Worm (Caenorhabditis elegans) whole organism, young adult: ENCODE data around the gene F31D4.8.
A peak's percentile ranks its signal among the peaks of the same experiment; 100 is the strongest.

ENCODE experiments used
- B0019.2 ChIP-seq: fragments of 200-800 bp; sonication (Bioruptor generic); conservative IDR thresholded peaks from 2 replicates; pipeline ENCODE4 v1.3.6; 2022; ENCODE audit warnings: missing genetic modification reagents, missing genetic modification characterization, missing compliant biosample characterization
- B0336.3 ChIP-seq: fragments of 200-800 bp; sonication (Bioruptor generic); IDR thresholded peaks from 2 replicates; pipeline ENCODE4 v1.3.6; 2022; ENCODE audit warnings: missing genetic modification characterization, missing compliant biosample characterization
- C06A6.2 ChIP-seq: fragments of 200-800 bp; sonication (Bioruptor generic); conservative IDR thresholded peaks from 2 replicates; pipeline ENCODE4 v1.3.6; 2022; ENCODE audit warnings: missing genetic modification characterization, missing compliant biosample characterization
- D2030.7 ChIP-seq: fragments of 200-800 bp; sonication (Bioruptor generic); IDR thresholded peaks from 2 replicates; pipeline ENCODE4 v1.3.6; 2022; ENCODE audit warnings: missing genetic modification reagents, missing genetic modification characterization, missing compliant biosample characterization
- F22D6.2 ChIP-seq: sonication (generic microtip); optimal IDR thresholded peaks from 2 replicates; lab custom pipeline; 2016; ENCODE audit warnings: mild to moderate bottlenecking, missing genetic modification characterization, missing compliant biosample characterization
- F23B12.7 ChIP-seq: sonication (generic microtip); optimal IDR thresholded peaks from 2 replicates; lab custom pipeline; 2017; ENCODE audit warnings: missing genetic modification characterization, mild to moderate bottlenecking, missing compliant biosample characterization, antibody characterized with exemption, moderate library complexity; ENCODE audit not compliant: insufficient read depth
- F33H1.4 ChIP-seq: fragments of 200-800 bp; sonication (Bioruptor generic); IDR thresholded peaks from 2 replicates; pipeline ENCODE4 v1.3.6; 2022; ENCODE audit warnings: missing genetic modification reagents, missing genetic modification characterization, missing compliant biosample characterization
- F39B2.1 ChIP-seq: fragments of 200-800 bp; sonication (Bioruptor generic); IDR thresholded peaks from 2 replicates; pipeline ENCODE4 v1.3.6; 2022; ENCODE audit warnings: missing genetic modification reagents, missing genetic modification characterization, missing compliant biosample characterization
- F57C9.4 ChIP-seq: sonication (generic microtip); optimal IDR thresholded peaks from 2 replicates; lab custom pipeline; 2017; ENCODE audit warnings: mild to moderate bottlenecking, missing genetic modification characterization, missing compliant biosample characterization
- K12H6.12 ChIP-seq: fragments of 200-800 bp; sonication (Bioruptor generic); optimal IDR thresholded peaks from 2 replicates; lab custom pipeline; 2018; ENCODE audit warnings: mild to moderate bottlenecking, missing genetic modification characterization, missing compliant biosample characterization
- Y53F4B.3 ChIP-seq: fragments of 200-800 bp; sonication (Bioruptor generic); IDR thresholded peaks from 2 replicates; pipeline ENCODE4 v1.3.6; 2022; ENCODE audit warnings: missing genetic modification reagents, missing genetic modification characterization, missing compliant biosample characterization
- Y95B8A.8 ChIP-seq: fragments of 200-800 bp; sonication (Bioruptor generic); IDR thresholded peaks from 2 replicates; pipeline ENCODE4 v1.3.6; 2022; ENCODE audit warnings: missing genetic modification reagents, missing genetic modification characterization, missing compliant biosample characterization
- ZK185.1 ChIP-seq: sonication (generic microtip); optimal IDR thresholded peaks from 2 replicates; lab custom pipeline; 2016; ENCODE audit warnings: mild to moderate bottlenecking, missing genetic modification characterization, missing compliant biosample characterization; ENCODE audit not compliant: poor library complexity, severe bottlenecking
- athp-1 ChIP-seq: sonication (generic microtip); optimal IDR thresholded peaks from 2 replicates; lab custom pipeline; 2017; ENCODE audit warnings: mild to moderate bottlenecking, missing genetic modification characterization, missing compliant biosample characterization
- ccch-3 ChIP-seq: fragments of 200-800 bp; sonication (Bioruptor generic); optimal IDR thresholded peaks from 2 replicates; lab custom pipeline; 2018; ENCODE audit warnings: mild to moderate bottlenecking, missing genetic modification characterization, missing compliant biosample characterization
- cebp-1 ChIP-seq, 2 experiments: fragments of 200-800 bp in 1 of 2; sonication (Bioruptor generic) in 1 of 2; sonication (generic microtip) in 1 of 2; IDR thresholded peaks in 1 of 2; optimal IDR thresholded peaks in 1 of 2; 2 replicates each; pipeline versions ENCODE4 v1.3.6 to Lab custom; 2017 to 2022; ENCODE audit warnings: missing compliant biosample characterization in 2 of 2, missing genetic modification characterization in 2 of 2, mild to moderate bottlenecking in 1 of 2, missing genetic modification reagents in 1 of 2, moderate library complexity in 1 of 2
- cebp-2 ChIP-seq: fragments of 200-800 bp; sonication (Bioruptor generic); IDR thresholded peaks from 2 replicates; pipeline ENCODE4 v1.3.6; 2022; ENCODE audit warnings: missing genetic modification characterization, missing compliant biosample characterization
- ceh-40 ChIP-seq: fragments of 200-800 bp; sonication (Bioruptor generic); IDR thresholded peaks from 2 replicates; pipeline ENCODE4 v1.3.6; 2022; ENCODE audit warnings: missing genetic modification characterization, missing compliant biosample characterization
- ceh-58 ChIP-seq: fragments of 200-800 bp; sonication (Bioruptor generic); IDR thresholded peaks from 2 replicates; pipeline ENCODE4 v1.3.6; 2022; ENCODE audit warnings: missing genetic modification characterization, missing compliant biosample characterization
- die-1 ChIP-seq: sonication (generic microtip); optimal IDR thresholded peaks from 2 replicates; lab custom pipeline; 2016; ENCODE audit warnings: missing genotype, mild to moderate bottlenecking, missing genetic modification characterization, missing compliant biosample characterization
- efl-1 ChIP-seq: fragments of 150-350 bp; optimal IDR thresholded peaks from 2 replicates; lab custom pipeline; 2014; ENCODE audit warnings: missing biosample characterization, missing genetic modification reagents, missing genetic modification characterization
- egl-44 ChIP-seq: fragments of 200-800 bp; sonication (Bioruptor generic); IDR thresholded peaks from 2 replicates; pipeline ENCODE4 v1.3.6; 2022; ENCODE audit warnings: missing genetic modification reagents, missing genetic modification characterization, missing compliant biosample characterization
- ekl-4 ChIP-seq: fragments of 200-800 bp; sonication (Bioruptor generic); IDR thresholded peaks from 2 replicates; pipeline ENCODE4 v1.3.6; 2022; ENCODE audit warnings: missing genetic modification reagents, missing genetic modification characterization, missing compliant biosample characterization
- fkh-3 ChIP-seq: sonication (generic microtip); optimal IDR thresholded peaks from 2 replicates; lab custom pipeline; 2016; ENCODE audit warnings: mild to moderate bottlenecking, missing genetic modification characterization, missing compliant biosample characterization
- hmg-1.2 ChIP-seq: fragments of 200-800 bp; sonication (Bioruptor generic); IDR thresholded peaks from 2 replicates; pipeline ENCODE4 v1.3.6; 2022; ENCODE audit warnings: missing genetic modification reagents, missing genetic modification characterization, missing compliant biosample characterization
- lag-1 ChIP-seq: fragments of 200-800 bp; sonication (Bioruptor generic); IDR thresholded peaks from 2 replicates; pipeline ENCODE4 v1.3.6; 2022; ENCODE audit warnings: missing genetic modification reagents, missing genetic modification characterization, missing compliant biosample characterization
- lir-1 ChIP-seq: fragments of 200-800 bp; sonication (Bioruptor generic); conservative IDR thresholded peaks from 2 replicates; pipeline ENCODE4 v1.3.6; 2022; ENCODE audit warnings: missing genetic modification reagents, missing genetic modification characterization, missing compliant biosample characterization
- lsy-27 ChIP-seq: sonication (generic microtip); optimal IDR thresholded peaks from 2 replicates; lab custom pipeline; 2017; ENCODE audit warnings: missing genetic modification characterization, mild to moderate bottlenecking, missing compliant biosample characterization, antibody characterized with exemption, missing genotype, borderline replicate concordance; ENCODE audit not compliant: insufficient read depth
- madf-10 ChIP-seq: sonication (generic microtip); optimal IDR thresholded peaks from 2 replicates; lab custom pipeline; 2016; ENCODE audit warnings: mild to moderate bottlenecking, missing genetic modification characterization, missing compliant biosample characterization
- madf-3 ChIP-seq: fragments of 200-800 bp; sonication (Bioruptor generic); IDR thresholded peaks from 2 replicates; pipeline ENCODE4 v1.3.6; 2022; ENCODE audit warnings: missing genetic modification reagents, missing genetic modification characterization, missing compliant biosample characterization
- madf-8 ChIP-seq: fragments of 200-800 bp; sonication (Bioruptor generic); conservative IDR thresholded peaks from 2 replicates; pipeline ENCODE4 v1.3.6; 2022; ENCODE audit warnings: missing genetic modification reagents, missing genetic modification characterization, missing compliant biosample characterization
- mcd-1 ChIP-seq: fragments of 200-800 bp; sonication (Bioruptor generic); IDR thresholded peaks from 2 replicates; pipeline ENCODE4 v1.3.6; 2022; ENCODE audit warnings: missing genetic modification reagents, missing genetic modification characterization, missing compliant biosample characterization
- mes-4 ChIP-seq: sonication (generic microtip); optimal IDR thresholded peaks from 2 replicates; lab custom pipeline; 2016; ENCODE audit warnings: missing genotype, missing genetic modification characterization, missing compliant biosample characterization
- mxl-1 ChIP-seq: sonication (generic microtip); optimal IDR thresholded peaks from 2 replicates; lab custom pipeline; 2016; ENCODE audit warnings: missing genetic modification characterization, missing compliant biosample characterization
- nfya-1 ChIP-seq: sonication (generic microtip); optimal IDR thresholded peaks from 2 replicates; lab custom pipeline; 2017; ENCODE audit warnings: antibody characterized with exemption, missing compliant biosample characterization, missing genetic modification characterization, borderline replicate concordance; ENCODE audit not compliant: insufficient read depth
- nhr-120 ChIP-seq: fragments of 200-800 bp; sonication (Bioruptor generic); IDR thresholded peaks from 2 replicates; pipeline ENCODE4 v1.3.6; 2022; ENCODE audit warnings: missing genetic modification characterization, missing compliant biosample characterization
- pha-4 ChIP-seq: fragments of 150-350 bp; sonication (generic microtip); optimal IDR thresholded peaks from 2 replicates; lab custom pipeline; 2014; ENCODE audit warnings: missing biosample characterization, missing genetic modification reagents, missing genetic modification characterization
- rcor-1 ChIP-seq: fragments of 200-800 bp; sonication (Bioruptor generic); IDR thresholded peaks from 2 replicates; pipeline ENCODE4 v1.3.6; 2022; ENCODE audit warnings: missing genetic modification reagents, missing genetic modification characterization, missing compliant biosample characterization
- rec-8 ChIP-seq, 2 experiments: sonication (generic microtip); optimal IDR thresholded peaks; 2 replicates each; lab custom pipeline; 2016; ENCODE audit warnings: mild to moderate bottlenecking in 2 of 2, missing genetic modification characterization in 2 of 2, missing genetic modification reagents in 2 of 2, missing genotype in 2 of 2, missing biosample characterization in 1 of 2, missing compliant biosample characterization in 1 of 2, moderate library complexity in 1 of 2
- rpc-1 ChIP-seq, 2 experiments: fragments of 150-350 bp in 1 of 2; sonication (generic microtip) in 1 of 2; optimal IDR thresholded peaks; 2 replicates each; lab custom pipeline; 2014 to 2018; ENCODE audit warnings: missing biosample characterization in 1 of 2, missing genetic modification characterization in 1 of 2, missing genetic modification reagents in 1 of 2, missing genotype in 1 of 2
- sea-2 ChIP-seq: fragments of 200-800 bp; sonication (Bioruptor generic); IDR thresholded peaks from 2 replicates; pipeline ENCODE4 v1.3.6; 2022; ENCODE audit warnings: missing genetic modification characterization, missing compliant biosample characterization
- somi-1 ChIP-seq: fragments of 200-800 bp; sonication (Bioruptor generic); optimal IDR thresholded peaks from 2 replicates; lab custom pipeline; 2018; ENCODE audit warnings: mild to moderate bottlenecking, missing genetic modification characterization, missing compliant biosample characterization
- tbx-9 ChIP-seq: sonication (generic microtip); optimal IDR thresholded peaks from 2 replicates; lab custom pipeline; 2016; ENCODE audit warnings: borderline replicate concordance, missing genetic modification characterization, inconsistent platforms, missing compliant biosample characterization
- unc-130 ChIP-seq: sonication (generic microtip); optimal IDR thresholded peaks from 2 replicates; lab custom pipeline; 2016; ENCODE audit warnings: missing genetic modification reagents, missing genetic modification characterization, missing compliant biosample characterization
- ztf-18 ChIP-seq: sonication (generic microtip); optimal IDR thresholded peaks from 2 replicates; lab custom pipeline; 2016; ENCODE audit warnings: missing genotype, mild to moderate bottlenecking, missing genetic modification characterization, missing compliant biosample characterization
- ztf-22 ChIP-seq: fragments of 200-800 bp; sonication (Bioruptor generic); optimal IDR thresholded peaks from 2 replicates; lab custom pipeline; 2018; ENCODE audit warnings: mild to moderate bottlenecking, missing genetic modification characterization, moderate library complexity, missing compliant biosample characterization
- ztf-26 ChIP-seq: sonication (generic microtip); optimal IDR thresholded peaks from 2 replicates; lab custom pipeline; 2017; ENCODE audit warnings: missing genetic modification characterization, missing compliant biosample characterization
- ztf-6 ChIP-seq: fragments of 200-800 bp; sonication (Bioruptor generic); IDR thresholded peaks from 2 replicates; pipeline ENCODE4 v1.3.6; 2022; ENCODE audit warnings: missing genetic modification reagents, missing genetic modification characterization, missing compliant biosample characterization

F31D4.8 gene

ce11 chrV:20847743-20848229 lies 20.4 kb downstream of the F31D4.8 start (continued):
- TF ChIP-seq mcd-1 (GFP tag; lab: Robert Waterston, UW) (peak; percentile 41; the same call in 1 of the 2 replicates), cebp-2 (GFP tag; lab: Robert Waterston, UW) (no peak), rpc-1 (optimal IDR thresholded peaks at IDR 0.05; lab: Kevin White, UChicago) (no peak), rpc-1 (tag; optimal IDR thresholded peaks at IDR 0.05; lab: Kevin White, UChicago) (no peak), F57C9.4 (tag; lab: Kevin White, UChicago) (peak; percentile 50), lir-1 (GFP tag; lab: Robert Waterston, UW) (no peak), ztf-18 (tag; lab: Kevin White, UChicago) (peak; percentile 46), pha-4 (tag; lab: Kevin White, UChicago) (no peak), B0336.3 (GFP tag; lab: Robert Waterston, UW) (peak; percentile 82), madf-10 (tag; lab: Kevin White, UChicago) (peak; percentile 20), B0019.2 (GFP tag; lab: Robert Waterston, UW) (no peak), F23B12.7 (tag; lab: Kevin White, UChicago) (peak; percentile 56), Y53F4B.3 (GFP tag; lab: Robert Waterston, UW) (no peak), F22D6.2 (tag; lab: Kevin White, UChicago) (no peak), lsy-27 (tag; lab: Kevin White, UChicago) (no peak), ccch-3 (GFP tag; lab: Kevin White, UChicago) (no peak), C06A6.2 (GFP tag; lab: Robert Waterston, UW) (no peak), fkh-3 (peak; percentile 1), ztf-26 (tag; lab: Kevin White, UChicago) (peak; percentile 33), rcor-1 (peak; percentile 20; the same call in 1 of the 2 replicates), lag-1 (GFP tag; lab: Robert Waterston, UW) (no peak), ztf-22 (GFP tag; lab: Kevin White, UChicago) (no peak), K12H6.12 (tag; lab: Kevin White, UChicago) (no peak), ztf-6 (GFP tag; lab: Robert Waterston, UW) (no peak), madf-3 (GFP tag; lab: Robert Waterston, UW) (peak; percentile 65; the same call in 1 of the 2 replicates), tbx-9 (tag; lab: Kevin White, UChicago) (peak; percentile 62), ceh-58 (GFP tag; lab: Robert Waterston, UW) (no peak), athp-1 (tag; lab: Kevin White, UChicago) (peak; percentile 72), mes-4 (no peak), egl-44 (GFP tag; lab: Robert Waterston, UW) (no peak), ekl-4 (GFP tag; lab: Robert Waterston, UW) (peak; percentile 42; the same call in 1 of the 2 replicates), madf-8 (GFP tag; lab: Robert Waterston, UW) (no peak), mxl-1 (no peak), nfya-1 (no peak), ZK185.1 (tag; lab: Kevin White, UChicago) (no peak), F33H1.4 (GFP tag; lab: Robert Waterston, UW) (no peak), cebp-1 (GFP tag; IDR thresholded peaks at IDR 0.05; lab: Robert Waterston, UW) (no peak), cebp-1 (tag; optimal IDR thresholded peaks at IDR 0.05; lab: Kevin White, UChicago) (peak; percentile 36), Y95B8A.8 (GFP tag; lab: Robert Waterston, UW) (no peak), somi-1 (GFP tag; lab: Kevin White, UChicago) (no peak), sea-2 (no peak), die-1 (peak; percentile 38), unc-130 (no peak), rec-8 (tag; optimal IDR thresholded peaks at IDR 0.05; lab: Kevin White, UChicago) (no peak), efl-1 (GFP tag; lab: Kevin White, UChicago) (no peak), nhr-120 (GFP tag; lab: Robert Waterston, UW) (no peak), F39B2.1 (GFP tag; lab: Robert Waterston, UW) (no peak), D2030.7 (peak; percentile 55; the same call in 1 of the 2 replicates), ceh-40 (GFP tag; lab: Robert Waterston, UW) (no peak), hmg-1.2 (GFP tag; lab: Robert Waterston, UW) (peak; percentile 30; the same call in 1 of the 2 replicates)
